Worm (Caenorhabditis elegans) whole organism, L2 larva: Measurements from ENCODE around the gene F41B4.2.
A peak's percentile ranks its signal among the peaks of the same experiment; 100 is the strongest.
"Not testable (repeated sequence)": the region's sequence is repeated elsewhere in the genome, so short reads cannot be mapped to it uniquely, and the experiment has no call there.

Experiments
- C34F6.9 ChIP-seq: fragments of 150-350 bp; optimal IDR thresholded peaks from 2 replicates; lab custom pipeline; 2014; ENCODE audit warnings: missing biosample characterization, missing genetic modification characterization
- F13H6.1 ChIP-seq: sonication (generic microtip); optimal IDR thresholded peaks from 2 replicates; lab custom pipeline; 2016; ENCODE audit warnings: missing genetic modification characterization, missing compliant biosample characterization
- R02D3.7 ChIP-seq: fragments of 150-350 bp; optimal IDR thresholded peaks from 2 replicates; lab custom pipeline; 2014; ENCODE audit warnings: missing biosample characterization, missing genetic modification characterization
- Y55F3AM.14 ChIP-seq: fragments of 200-800 bp; sonication (Bioruptor generic); optimal IDR thresholded peaks from 2 replicates; lab custom pipeline; 2018; ENCODE audit warnings: mild to moderate bottlenecking, missing genetic modification characterization, missing compliant biosample characterization
- ZK546.5 ChIP-seq: sonication (generic microtip); optimal IDR thresholded peaks from 2 replicates; lab custom pipeline; 2017; ENCODE audit warnings: missing biosample characterization, missing genetic modification characterization
- alr-1 ChIP-seq: fragments of 150-350 bp; optimal IDR thresholded peaks from 2 replicates; lab custom pipeline; 2014; ENCODE audit warnings: missing biosample characterization, missing genetic modification characterization
- aly-2 ChIP-seq: fragments of 150-350 bp; optimal IDR thresholded peaks from 2 replicates; lab custom pipeline; 2014; ENCODE audit warnings: missing biosample characterization, missing genetic modification characterization
- ama-1 ChIP-seq: fragments of 150-350 bp; optimal IDR thresholded peaks from 2 replicates; lab custom pipeline; 2018; ENCODE audit warnings: inconsistent platforms
- blmp-1 ChIP-seq: sonication (generic microtip); optimal IDR thresholded peaks from 2 replicates; lab custom pipeline; 2017; ENCODE audit warnings: missing genetic modification characterization, mild to moderate bottlenecking, missing compliant biosample characterization, antibody characterized with exemption, moderate library complexity; ENCODE audit not compliant: insufficient read depth
- ceh-16 ChIP-seq: fragments of 150-350 bp; optimal IDR thresholded peaks from 2 replicates; lab custom pipeline; 2014; ENCODE audit warnings: missing biosample characterization, missing genetic modification characterization
- ceh-82 ChIP-seq: fragments of 150-350 bp; optimal IDR thresholded peaks from 2 replicates; lab custom pipeline; 2014; ENCODE audit warnings: missing biosample characterization, missing genetic modification characterization
- crh-2 ChIP-seq: sonication (generic microtip); optimal IDR thresholded peaks from 2 replicates; lab custom pipeline; 2017; ENCODE audit warnings: missing biosample characterization, missing genetic modification characterization
- dmd-4 ChIP-seq: sonication (generic microtip); optimal IDR thresholded peaks from 2 replicates; lab custom pipeline; 2017; ENCODE audit warnings: missing biosample characterization, missing genetic modification characterization
- egl-27 ChIP-seq: sonication (generic microtip); optimal IDR thresholded peaks from 3 replicates; lab custom pipeline; 2017; ENCODE audit warnings: missing biosample characterization, missing genetic modification reagents, missing genetic modification characterization
- elt-1 ChIP-seq: fragments of 150-350 bp; optimal IDR thresholded peaks from 2 replicates; lab custom pipeline; 2014; ENCODE audit warnings: missing biosample characterization, missing genetic modification characterization
- elt-3 ChIP-seq: sonication (generic microtip); optimal IDR thresholded peaks from 2 replicates; lab custom pipeline; 2017; ENCODE audit warnings: missing biosample characterization, missing genetic modification characterization
- fos-1 ChIP-seq: fragments of 150-350 bp; optimal IDR thresholded peaks from 2 replicates; lab custom pipeline; 2014; ENCODE audit warnings: missing biosample characterization, missing genetic modification characterization
- gmeb-1 ChIP-seq: fragments of 150-350 bp; optimal IDR thresholded peaks from 2 replicates; lab custom pipeline; 2014; ENCODE audit warnings: missing biosample characterization, missing genetic modification characterization
- lin-11 ChIP-seq: fragments of 150-350 bp; sonication (generic microtip); optimal IDR thresholded peaks from 2 replicates; lab custom pipeline; 2014; ENCODE audit warnings: missing biosample characterization, missing genetic modification characterization, inconsistent platforms, mixed read lengths
- lin-13 ChIP-seq: fragments of 150-350 bp; optimal IDR thresholded peaks from 2 replicates; lab custom pipeline; 2014; ENCODE audit warnings: missing biosample characterization, missing genetic modification reagents, missing genetic modification characterization
- lin-39 ChIP-seq: fragments of 150-350 bp; optimal IDR thresholded peaks from 2 replicates; lab custom pipeline; 2014; ENCODE audit warnings: missing biosample characterization, missing genetic modification reagents, missing genetic modification characterization
- lsy-2 ChIP-seq, 2 experiments: fragments of 150-350 bp in 1 of 2; sonication (generic microtip) in 1 of 2; optimal IDR thresholded peaks; 2 replicates each; lab custom pipeline; 2014 to 2017; ENCODE audit warnings: missing biosample characterization in 2 of 2, missing genetic modification characterization in 2 of 2
- mab-5 ChIP-seq: fragments of 150-350 bp; optimal IDR thresholded peaks from 2 replicates; lab custom pipeline; 2014; ENCODE audit warnings: missing biosample characterization, missing genetic modification characterization
- mbf-1 ChIP-seq: sonication (generic microtip); optimal IDR thresholded peaks from 2 replicates; lab custom pipeline; 2017; ENCODE audit warnings: missing biosample characterization, missing genetic modification characterization
- mdl-1 ChIP-seq, 2 experiments: fragments of 150-350 bp in 1 of 2; sonication (generic microtip) in 1 of 2; optimal IDR thresholded peaks; 2 replicates each; lab custom pipeline; 2017; ENCODE audit warnings: missing biosample characterization in 2 of 2, missing genetic modification characterization in 2 of 2
- nhr-10 ChIP-seq: sonication (generic microtip); optimal IDR thresholded peaks from 2 replicates; lab custom pipeline; 2017; ENCODE audit warnings: missing biosample characterization, missing genetic modification characterization
- nhr-11 ChIP-seq: fragments of 150-350 bp; optimal IDR thresholded peaks from 2 replicates; lab custom pipeline; 2014; ENCODE audit warnings: missing biosample characterization, missing genetic modification characterization
- nhr-12 ChIP-seq: fragments of 150-350 bp; optimal IDR thresholded peaks from 2 replicates; lab custom pipeline; 2014; ENCODE audit warnings: missing biosample characterization, missing genetic modification characterization
- nhr-129 ChIP-seq: fragments of 150-350 bp; optimal IDR thresholded peaks from 2 replicates; lab custom pipeline; 2014; ENCODE audit warnings: missing biosample characterization, missing genetic modification characterization
- nhr-21 ChIP-seq: fragments of 150-350 bp; optimal IDR thresholded peaks from 2 replicates; lab custom pipeline; 2014; ENCODE audit warnings: missing biosample characterization, missing genetic modification characterization
- nhr-23 ChIP-seq: fragments of 150-350 bp; optimal IDR thresholded peaks from 2 replicates; lab custom pipeline; 2014; ENCODE audit warnings: missing biosample characterization, missing genetic modification reagents, missing genetic modification characterization
- nhr-237 ChIP-seq: fragments of 150-350 bp; optimal IDR thresholded peaks from 2 replicates; lab custom pipeline; 2014; ENCODE audit warnings: missing biosample characterization, missing genetic modification characterization
- nhr-25 ChIP-seq: fragments of 150-350 bp; sonication (generic microtip); optimal IDR thresholded peaks from 3 replicates; lab custom pipeline; 2014; ENCODE audit warnings: missing biosample characterization, missing genetic modification characterization
- nhr-6 ChIP-seq: fragments of 150-350 bp; optimal IDR thresholded peaks from 2 replicates; lab custom pipeline; 2014; ENCODE audit warnings: missing biosample characterization, missing genetic modification characterization
- nhr-77 ChIP-seq: fragments of 150-350 bp; optimal IDR thresholded peaks from 2 replicates; lab custom pipeline; 2014; ENCODE audit warnings: missing biosample characterization, missing genetic modification characterization
- peb-1 ChIP-seq: fragments of 150-350 bp; optimal IDR thresholded peaks from 2 replicates; lab custom pipeline; 2014; ENCODE audit warnings: missing biosample characterization, missing genetic modification characterization
- sem-4 ChIP-seq: fragments of 150-350 bp; optimal IDR thresholded peaks from 2 replicates; lab custom pipeline; 2014; ENCODE audit warnings: missing biosample characterization, missing genetic modification reagents, missing genetic modification characterization
- skn-1 ChIP-seq: sonication (generic microtip); optimal IDR thresholded peaks from 2 replicates; lab custom pipeline; 2017; ENCODE audit warnings: missing biosample characterization, missing genetic modification characterization
- sma-3 ChIP-seq: sonication (generic microtip); optimal IDR thresholded peaks from 2 replicates; lab custom pipeline; 2016; ENCODE audit warnings: missing genetic modification reagents, missing genetic modification characterization, missing compliant biosample characterization
- sma-9 ChIP-seq, 2 experiments: fragments of 150-350 bp in 1 of 2; sonication (generic microtip) in 1 of 2; optimal IDR thresholded peaks; 2 replicates each; lab custom pipeline; 2014 to 2016; ENCODE audit warnings: missing genetic modification characterization in 2 of 2, mild to moderate bottlenecking in 1 of 2, missing biosample characterization in 1 of 2, missing compliant biosample characterization in 1 of 2, missing genetic modification reagents in 1 of 2, moderate library complexity in 1 of 2
- snpc-4 ChIP-seq: fragments of 150-350 bp; optimal IDR thresholded peaks from 2 replicates; lab custom pipeline; 2014; ENCODE audit warnings: missing biosample characterization, missing genetic modification characterization
- unc-39 ChIP-seq: fragments of 150-350 bp; optimal IDR thresholded peaks from 2 replicates; lab custom pipeline; 2014; ENCODE audit warnings: missing biosample characterization, missing genetic modification characterization
- unc-55 ChIP-seq: fragments of 150-350 bp; sonication (generic microtip); optimal IDR thresholded peaks from 3 replicates; lab custom pipeline; 2014; ENCODE audit warnings: missing biosample characterization, missing genetic modification reagents, missing genetic modification characterization
- unc-62 ChIP-seq: fragments of 150-350 bp; optimal IDR thresholded peaks from 2 replicates; lab custom pipeline; 2014; ENCODE audit warnings: missing biosample characterization, missing genetic modification reagents, missing genetic modification characterization
- zag-1 ChIP-seq: fragments of 150-350 bp; optimal IDR thresholded peaks from 2 replicates; lab custom pipeline; 2014; ENCODE audit warnings: missing biosample characterization, missing genetic modification characterization
- ztf-1 ChIP-seq: fragments of 200-800 bp; sonication (Bioruptor generic); conservative IDR thresholded peaks from 2 replicates; pipeline ENCODE4 v1.3.6; 2022; ENCODE audit warnings: missing genetic modification characterization, missing compliant biosample characterization
- ztf-11 ChIP-seq: sonication (generic microtip); optimal IDR thresholded peaks from 2 replicates; lab custom pipeline; 2017; ENCODE audit warnings: missing biosample characterization, missing genetic modification characterization
- ztf-4 ChIP-seq: fragments of 150-350 bp; optimal IDR thresholded peaks from 2 replicates; lab custom pipeline; 2014; ENCODE audit warnings: missing biosample characterization, missing genetic modification characterization

F41B4.2 gene

DNA sequence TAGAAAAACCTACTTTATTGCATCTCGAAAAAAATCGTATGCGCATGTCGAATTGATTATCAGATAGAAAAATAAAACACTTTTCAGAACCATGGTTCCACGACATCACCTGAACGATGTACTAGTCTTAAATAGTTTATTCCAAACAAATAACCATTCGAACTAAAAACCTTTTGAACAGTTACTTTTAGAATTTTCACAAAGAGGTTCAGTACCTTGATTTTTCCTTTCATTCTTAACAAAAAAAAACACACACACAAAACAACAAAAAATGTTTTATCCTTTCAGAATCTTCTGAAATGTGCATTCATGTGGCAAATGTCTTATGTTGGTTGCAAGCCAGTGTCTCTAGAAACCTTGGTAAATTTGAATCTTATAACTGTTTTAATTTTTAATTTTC is 39.7 kb upstream of the F41B4.2 start, which contains the start of gene F41C6.4:
F41C6.4 (minus strand) TSS at position 101 of the 400 bp plus-strand sequence.
- TF ChIP-seq unc-62 (no peak), nhr-77 (no peak), gmeb-1 (tag; lab: Kevin White, UChicago) (no peak), ztf-11 (tag; lab: Kevin White, UChicago) (no peak), C34F6.9 (tag; lab: Kevin White, UChicago) (no peak), mab-5 (tag; lab: Kevin White, UChicago) (no peak), mbf-1 (no peak), skn-1 (tag; lab: Kevin White, UChicago) (no peak)

DNA sequence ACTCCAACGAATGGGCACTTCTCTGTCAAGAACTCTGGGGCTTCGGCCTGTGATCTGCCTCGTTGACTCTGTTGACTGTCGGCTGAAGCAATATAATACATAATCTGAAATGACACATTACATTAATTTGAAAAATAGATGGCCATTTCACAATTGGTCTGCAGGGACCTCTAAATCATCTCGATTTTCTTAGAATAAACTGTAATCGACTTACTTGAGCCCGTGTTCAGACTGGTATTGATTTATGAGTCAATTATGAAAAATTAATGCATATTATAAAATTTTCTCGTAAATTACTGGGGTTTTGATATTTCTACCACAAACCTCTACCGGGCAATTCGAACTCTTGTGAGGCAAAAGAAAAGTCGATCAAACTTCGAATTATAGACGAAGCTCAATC is 33.6 kb upstream of the F41B4.2 start, which contains the start of gene C53B7.6:
C53B7.6 (minus strand) TSS at position 101 of the 400 bp plus-strand sequence.
- TF ChIP-seq fos-1 (tag; lab: Kevin White, UChicago); aly-2 (tag; lab: Kevin White, UChicago); ama-1 (lab: Kevin White, UChicago): not testable (repeated sequence)

- no peak for TF ChIP-seq nhr-237 (tag; lab: Kevin White, UChicago)
- TF ChIP-seq nhr-11 (tag; lab: Kevin White, UChicago) = no peak
- no peak for TF ChIP-seq peb-1 (tag; lab: Kevin White, UChicago)
- no peak for TF ChIP-seq lin-39 (tag; lab: Kevin White, UChicago)
- no peak for TF ChIP-seq mab-5 (tag; lab: Kevin White, UChicago)
- no peak for TF ChIP-seq blmp-1 (tag; lab: Kevin White, UChicago)
- peak; percentile 63 for TF ChIP-seq sma-3 (GFP tag; lab: Kevin White, UChicago)
- TF ChIP-seq nhr-10 (tag; lab: Kevin White, UChicago) = no peak
- no peak for TF ChIP-seq aly-2 (tag; lab: Kevin White, UChicago)
- TF ChIP-seq fos-1 (tag; lab: Kevin White, UChicago) = peak; percentile 59
- TF ChIP-seq Y55F3AM.14 (GFP tag; lab: Kevin White, UChicago) = peak; percentile 62
- no peak for TF ChIP-seq skn-1 (tag; lab: Kevin White, UChicago)
- no peak for TF ChIP-seq mbf-1
- TF ChIP-seq ama-1 (lab: Kevin White, UChicago) = no peak
- no peak for TF ChIP-seq lsy-2 (tag; optimal IDR thresholded peaks at IDR 0.05; lab: Kevin White, UChicago)
- TF ChIP-seq dmd-4 (tag; lab: Kevin White, UChicago) = no peak
- no peak for TF ChIP-seq nhr-77
- no peak for TF ChIP-seq unc-62
- peak; percentile 10 for TF ChIP-seq C34F6.9 (tag; lab: Kevin White, UChicago)
- no peak for TF ChIP-seq elt-3
- no peak for TF ChIP-seq elt-1 (tag; lab: Kevin White, UChicago)
- no peak for TF ChIP-seq alr-1 (tag; lab: Kevin White, UChicago)
- no peak for TF ChIP-seq sem-4 (tag; lab: Kevin White, UChicago)
- no peak for TF ChIP-seq lin-11 (tag; lab: Kevin White, UChicago)
- TF ChIP-seq snpc-4 (tag; lab: Kevin White, UChicago) = no peak
- TF ChIP-seq ztf-1 (GFP tag; lab: Robert Waterston, UW) = no peak
- TF ChIP-seq nhr-21 (tag; lab: Kevin White, UChicago) = peak; percentile 11
- peak; percentile 31 for TF ChIP-seq lin-13
- no peak for TF ChIP-seq ZK546.5 (tag; lab: Kevin White, UChicago)
- no peak for TF ChIP-seq nhr-23 (tag; lab: Kevin White, UChicago)
- no peak for TF ChIP-seq ztf-11 (tag; lab: Kevin White, UChicago)
- TF ChIP-seq R02D3.7 (tag; lab: Kevin White, UChicago) = no peak
- no peak for TF ChIP-seq unc-39 (tag; lab: Kevin White, UChicago)
- TF ChIP-seq mdl-1 (tag; optimal IDR thresholded peaks at IDR 0.05; lab: Kevin White, UChicago) = no peak
- TF ChIP-seq nhr-12 (tag; lab: Kevin White, UChicago) = no peak
- TF ChIP-seq nhr-6 (tag; lab: Kevin White, UChicago) = no peak
- TF ChIP-seq nhr-25 (tag; lab: Kevin White, UChicago) = no peak
- peak; percentile 66 for TF ChIP-seq nhr-129 (tag; lab: Kevin White, UChicago)
- TF ChIP-seq ztf-4 (tag; lab: Kevin White, UChicago) = no peak
- peak; percentile 82 for TF ChIP-seq sma-9 (GFP tag; optimal IDR thresholded peaks at IDR 0.05; lab: Kevin White, UChicago)
- no peak for TF ChIP-seq sma-9 (tag; optimal IDR thresholded peaks at IDR 0.05; lab: Kevin White, UChicago)
- peak; percentile 40 for TF ChIP-seq F13H6.1 (tag; lab: Kevin White, UChicago)
- no peak for TF ChIP-seq unc-55 (GFP tag; lab: Kevin White, UChicago)
- TF ChIP-seq egl-27 = peak; percentile 47
- TF ChIP-seq ceh-16 (tag; lab: Kevin White, UChicago) = no peak
- TF ChIP-seq gmeb-1 (tag; lab: Kevin White, UChicago) = no peak
- TF ChIP-seq zag-1 (tag; lab: Kevin White, UChicago) = no peak
- peak; percentile 66 for TF ChIP-seq crh-2 (tag; lab: Kevin White, UChicago)
- TF ChIP-seq ceh-82 (tag; lab: Kevin White, UChicago) = no peak
These were observed 32.6 kb upstream of the F41B4.2 start for ce11 chrX:6867707-6868106.
